Worm (Caenorhabditis elegans) whole organism, L1 larva: ENCODE results near the gene ech-3.
A peak's percentile ranks its signal among the peaks of the same experiment; 100 is the strongest.

Experiments used
- C04F5.9 ChIP-seq: sonication (generic microtip); optimal IDR thresholded peaks from 2 replicates; lab custom pipeline; 2016; ENCODE audit warnings: missing genetic modification characterization, missing compliant biosample characterization
- C16A3.4 ChIP-seq: fragments of 150-350 bp; optimal IDR thresholded peaks from 2 replicates; lab custom pipeline; 2014; ENCODE audit warnings: missing biosample characterization, missing genetic modification characterization
- Y116A8C.19 ChIP-seq: sonication (generic microtip); optimal IDR thresholded peaks from 2 replicates; lab custom pipeline; 2016; ENCODE audit warnings: missing compliant biosample characterization, missing genetic modification characterization, borderline replicate concordance
- aha-1 ChIP-seq: fragments of 150-350 bp; optimal IDR thresholded peaks from 2 replicates; lab custom pipeline; 2014; ENCODE audit warnings: missing biosample characterization, missing genetic modification characterization
- aly-2 ChIP-seq: fragments of 150-350 bp; optimal IDR thresholded peaks from 2 replicates; lab custom pipeline; 2014; ENCODE audit warnings: missing biosample characterization, missing genetic modification characterization
- ama-1 ChIP-seq: fragments of 150-350 bp; optimal IDR thresholded peaks from 2 replicates; lab custom pipeline; 2014
- blmp-1 ChIP-seq: fragments of 150-350 bp; optimal IDR thresholded peaks from 2 replicates; lab custom pipeline; 2014; ENCODE audit warnings: missing biosample characterization, missing genetic modification characterization
- ceh-63 ChIP-seq: fragments of 200-800 bp; sonication (Bioruptor generic); optimal IDR thresholded peaks from 2 replicates; lab custom pipeline; 2018; ENCODE audit warnings: mild to moderate bottlenecking, missing genetic modification characterization, missing compliant biosample characterization
- ceh-8 ChIP-seq: fragments of 200-800 bp; sonication (Bioruptor generic); optimal IDR thresholded peaks from 2 replicates; lab custom pipeline; 2018; ENCODE audit warnings: mild to moderate bottlenecking, missing genetic modification characterization, moderate library complexity, missing compliant biosample characterization
- ceh-82 ChIP-seq, 3 experiments: fragments of 150-350 bp in 1 of 3; sonication (generic microtip) in 2 of 3; optimal IDR thresholded peaks; 2 replicates each; lab custom pipeline; 2014 to 2017; ENCODE audit warnings: missing biosample characterization in 3 of 3, missing genetic modification characterization in 3 of 3
- ceh-88 ChIP-seq: fragments of 200-800 bp; sonication (Bioruptor generic); IDR thresholded peaks from 2 replicates; pipeline ENCODE4 v1.3.6; 2022; ENCODE audit warnings: missing genetic modification characterization, missing compliant biosample characterization
- ceh-90 ChIP-seq: sonication (generic microtip); optimal IDR thresholded peaks from 2 replicates; lab custom pipeline; 2016; ENCODE audit warnings: missing genetic modification characterization, missing compliant biosample characterization
- dsc-1 ChIP-seq: sonication (generic microtip); optimal IDR thresholded peaks from 2 replicates; lab custom pipeline; 2016; ENCODE audit warnings: mild to moderate bottlenecking, missing genetic modification characterization, missing compliant biosample characterization
- efl-3 ChIP-seq: fragments of 200-800 bp; sonication (Bioruptor generic); optimal IDR thresholded peaks from 2 replicates; lab custom pipeline; 2018; ENCODE audit warnings: mild to moderate bottlenecking, missing genetic modification characterization, missing compliant biosample characterization
- egl-27 ChIP-seq, 2 experiments: fragments of 150-350 bp in 1 of 2; sonication (generic microtip); optimal IDR thresholded peaks; 3 replicates each; lab custom pipeline; 2017 to 2018; ENCODE audit warnings: missing biosample characterization in 2 of 2, missing genetic modification characterization in 2 of 2, missing genetic modification reagents in 2 of 2
- elt-2 ChIP-seq: sonication (generic microtip); optimal IDR thresholded peaks from 2 replicates; lab custom pipeline; 2016; ENCODE audit warnings: missing genetic modification characterization, mild to moderate bottlenecking, inconsistent platforms, missing compliant biosample characterization, missing genetic modification reagents
- ets-5 ChIP-seq: fragments of 200-800 bp; sonication (Bioruptor generic); IDR thresholded peaks from 2 replicates; pipeline ENCODE4 v1.3.6; 2022; ENCODE audit warnings: missing genetic modification characterization, missing compliant biosample characterization
- fkh-10 ChIP-seq: sonication (generic microtip); optimal IDR thresholded peaks from 2 replicates; lab custom pipeline; 2017; ENCODE audit warnings: missing biosample characterization, missing genetic modification reagents, missing genetic modification characterization
- fkh-4 ChIP-seq: sonication (generic microtip); optimal IDR thresholded peaks from 2 replicates; lab custom pipeline; 2016; ENCODE audit warnings: missing compliant biosample characterization, missing genetic modification characterization, borderline replicate concordance
- fkh-8 ChIP-seq: sonication (generic microtip); optimal IDR thresholded peaks from 2 replicates; lab custom pipeline; 2016; ENCODE audit warnings: mild to moderate bottlenecking, missing genetic modification characterization, missing compliant biosample characterization
- fos-1 ChIP-seq: fragments of 150-350 bp; optimal IDR thresholded peaks from 2 replicates; lab custom pipeline; 2014; ENCODE audit warnings: missing biosample characterization, missing genetic modification characterization
- grh-1 ChIP-seq: fragments of 200-800 bp; sonication (Bioruptor generic); IDR thresholded peaks from 2 replicates; pipeline ENCODE4 v1.3.6; 2022; ENCODE audit warnings: missing genetic modification reagents, missing genetic modification characterization, missing compliant biosample characterization
- lin-15B ChIP-seq: fragments of 150-350 bp; sonication (generic microtip); optimal IDR thresholded peaks from 3 replicates; lab custom pipeline; 2014; ENCODE audit warnings: missing biosample characterization, missing genetic modification characterization
- lsy-2 ChIP-seq, 2 experiments: fragments of 150-350 bp; optimal IDR thresholded peaks; 2 replicates each; lab custom pipeline; 2014; ENCODE audit warnings: missing biosample characterization in 2 of 2, missing genetic modification characterization in 2 of 2
- mab-9 ChIP-seq: fragments of 200-800 bp; sonication (Bioruptor generic); IDR thresholded peaks from 2 replicates; pipeline ENCODE4 v1.3.6; 2022; ENCODE audit warnings: missing genetic modification reagents, missing genetic modification characterization, missing compliant biosample characterization
- mef-2 ChIP-seq: fragments of 150-350 bp; optimal IDR thresholded peaks from 2 replicates; lab custom pipeline; 2014; ENCODE audit warnings: missing biosample characterization, missing genetic modification characterization
- mep-1 ChIP-seq: fragments of 150-350 bp; optimal IDR thresholded peaks from 2 replicates; lab custom pipeline; 2014; ENCODE audit warnings: missing biosample characterization, missing genetic modification characterization
- nhr-11 ChIP-seq: fragments of 150-350 bp; optimal IDR thresholded peaks from 2 replicates; lab custom pipeline; 2014; ENCODE audit warnings: missing biosample characterization, missing genetic modification characterization
- nhr-20 ChIP-seq: sonication (generic microtip); optimal IDR thresholded peaks from 2 replicates; lab custom pipeline; 2016; ENCODE audit warnings: mild to moderate bottlenecking, missing genetic modification characterization, missing compliant biosample characterization
- nhr-237 ChIP-seq: fragments of 150-350 bp; optimal IDR thresholded peaks from 2 replicates; lab custom pipeline; 2014; ENCODE audit warnings: missing biosample characterization, missing genetic modification characterization
- nhr-28 ChIP-seq: fragments of 150-350 bp; optimal IDR thresholded peaks from 2 replicates; lab custom pipeline; 2014; ENCODE audit warnings: missing biosample characterization, missing genetic modification characterization
- nhr-47 ChIP-seq: sonication (generic microtip); optimal IDR thresholded peaks from 2 replicates; lab custom pipeline; 2016; ENCODE audit warnings: mild to moderate bottlenecking, missing genetic modification characterization, moderate library complexity, missing compliant biosample characterization
- nhr-76 ChIP-seq: sonication (generic microtip); optimal IDR thresholded peaks from 2 replicates; lab custom pipeline; 2017; ENCODE audit warnings: missing biosample characterization, missing genetic modification characterization
- nhr-90 ChIP-seq: sonication (generic microtip); optimal IDR thresholded peaks from 2 replicates; lab custom pipeline; 2016; ENCODE audit warnings: mild to moderate bottlenecking, missing genetic modification characterization, missing compliant biosample characterization; ENCODE audit not compliant: poor library complexity
- pag-3 ChIP-seq: sonication (generic microtip); optimal IDR thresholded peaks from 2 replicates; lab custom pipeline; 2017; ENCODE audit warnings: missing genetic modification characterization, mild to moderate bottlenecking, missing compliant biosample characterization, antibody characterized with exemption, borderline replicate concordance; ENCODE audit not compliant: insufficient read depth
- pax-3 ChIP-seq: fragments of 200-800 bp; sonication (Bioruptor generic); optimal IDR thresholded peaks from 2 replicates; lab custom pipeline; 2018; ENCODE audit warnings: mild to moderate bottlenecking, missing genetic modification characterization, moderate library complexity, missing compliant biosample characterization
- rnt-1 ChIP-seq: sonication (generic microtip); optimal IDR thresholded peaks from 2 replicates; lab custom pipeline; 2016; ENCODE audit warnings: mild to moderate bottlenecking, missing genetic modification characterization, moderate library complexity, missing compliant biosample characterization
- skn-1 ChIP-seq: fragments of 150-350 bp; optimal IDR thresholded peaks from 2 replicates; lab custom pipeline; 2014; ENCODE audit warnings: missing biosample characterization, missing genetic modification characterization
- sox-4 ChIP-seq: sonication (generic microtip); optimal IDR thresholded peaks from 2 replicates; lab custom pipeline; 2016; ENCODE audit warnings: missing genetic modification characterization, missing compliant biosample characterization
- sptf-1 ChIP-seq: fragments of 150-350 bp; optimal IDR thresholded peaks from 2 replicates; lab custom pipeline; 2014; ENCODE audit warnings: missing biosample characterization, missing genetic modification characterization
- tbx-2 ChIP-seq: sonication (generic microtip); optimal IDR thresholded peaks from 2 replicates; lab custom pipeline; 2016; ENCODE audit warnings: missing genetic modification characterization, missing compliant biosample characterization
- tlp-1 ChIP-seq: fragments of 150-350 bp; optimal IDR thresholded peaks from 2 replicates; lab custom pipeline; 2014; ENCODE audit warnings: missing biosample characterization, missing genetic modification characterization
- unc-130 ChIP-seq: fragments of 150-350 bp; optimal IDR thresholded peaks from 2 replicates; lab custom pipeline; 2017; ENCODE audit warnings: missing biosample characterization, missing genetic modification characterization, inconsistent platforms
- unc-30 ChIP-seq: sonication (generic microtip); optimal IDR thresholded peaks from 2 replicates; lab custom pipeline; 2017; ENCODE audit warnings: missing biosample characterization, missing genetic modification characterization
- unc-98 ChIP-seq: fragments of 200-800 bp; sonication (Bioruptor generic); IDR thresholded peaks from 2 replicates; pipeline ENCODE4 v1.3.6; 2022; ENCODE audit warnings: missing genetic modification characterization, missing compliant biosample characterization
- vab-15 ChIP-seq: sonication (generic microtip); optimal IDR thresholded peaks from 2 replicates; lab custom pipeline; 2017; ENCODE audit warnings: missing genotype, mild to moderate bottlenecking, missing genetic modification characterization, missing compliant biosample characterization
- xbp-1 ChIP-seq: sonication (generic microtip); optimal IDR thresholded peaks from 2 replicates; lab custom pipeline; 2016; ENCODE audit warnings: missing genetic modification characterization, missing compliant biosample characterization
- zag-1 ChIP-seq: fragments of 150-350 bp; optimal IDR thresholded peaks from 2 replicates; lab custom pipeline; 2014; ENCODE audit warnings: missing biosample characterization, missing genetic modification characterization
- zip-4 ChIP-seq: fragments of 200-800 bp; sonication (Bioruptor generic); optimal IDR thresholded peaks from 2 replicates; lab custom pipeline; 2018; ENCODE audit warnings: mild to moderate bottlenecking, missing genetic modification characterization, moderate library complexity, missing compliant biosample characterization
- ztf-4 ChIP-seq: fragments of 150-350 bp; optimal IDR thresholded peaks from 2 replicates; lab custom pipeline; 2014; ENCODE audit warnings: missing biosample characterization, missing genetic modification characterization

ech-3 gene

DNA sequence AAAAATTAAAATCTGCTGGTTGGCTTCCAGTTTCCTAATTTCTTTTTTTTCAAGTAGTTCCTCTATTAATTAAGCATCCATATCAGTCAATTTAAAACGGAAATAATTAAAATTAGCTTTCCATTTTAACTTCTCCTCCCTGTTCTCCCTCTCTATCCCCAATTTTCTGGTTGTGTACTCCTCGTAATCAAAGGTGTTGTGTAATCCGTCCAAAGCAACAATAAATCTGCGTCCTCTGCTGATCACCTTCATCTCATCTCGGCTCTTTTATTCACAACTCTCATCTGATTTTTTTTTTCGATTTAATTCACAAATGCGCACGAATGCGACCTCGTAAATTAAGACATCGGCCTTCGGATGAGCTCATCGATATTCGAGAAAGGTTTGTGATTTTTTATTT is 26.1 kb upstream of the ech-3 start, which contains the start of gene Y97E10AR.2:
Gene Y97E10AR.2, plus strand, starts transcription at position 301 of the 400 bp plus-strand sequence.
- TF ChIP-seq mep-1, result no peak
- no peak for TF ChIP-seq dsc-1 (tag; lab: Kevin White, UChicago)
- TF ChIP-seq xbp-1 (tag; lab: Kevin White, UChicago), result no peak
- no peak for TF ChIP-seq nhr-90 (tag; lab: Kevin White, UChicago)
- no peak for TF ChIP-seq fkh-8
- TF ChIP-seq fos-1 (tag; lab: Kevin White, UChicago), result no peak
- no peak for TF ChIP-seq nhr-20 (tag; lab: Kevin White, UChicago)
- TF ChIP-seq ztf-4 (tag; lab: Kevin White, UChicago), result no peak
- TF ChIP-seq, all 84 proteins: peak for 0

DNA sequence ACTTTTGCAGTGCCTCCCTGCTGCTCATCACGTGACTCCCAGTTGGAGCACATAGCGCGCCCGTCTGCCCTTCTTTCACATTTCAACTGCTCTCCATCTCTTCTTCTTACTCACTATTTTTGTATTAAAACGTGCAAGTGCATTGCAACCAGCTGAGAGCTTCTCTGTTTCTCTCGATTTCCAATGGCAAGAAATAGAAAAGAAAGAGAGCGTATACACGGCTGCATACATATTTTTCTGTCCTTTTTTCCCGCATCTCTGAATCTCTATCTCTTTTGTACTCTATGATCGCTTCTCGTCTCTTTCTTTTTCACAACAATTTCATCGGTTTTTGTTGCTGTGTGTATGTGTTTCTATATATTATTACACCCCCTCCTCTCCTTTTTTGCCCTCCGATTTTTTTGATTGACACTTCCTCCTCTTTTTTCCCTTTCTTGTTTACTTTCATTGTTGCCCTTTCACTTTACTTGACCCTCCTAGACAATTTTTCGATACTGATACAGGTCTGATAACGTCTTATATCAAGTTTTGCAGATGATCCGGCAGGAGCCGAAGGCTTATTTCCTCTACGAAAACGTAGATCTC is 21.0 kb upstream of the ech-3 start, which contains the start of gene Y97E10AR.1:
Gene Y97E10AR.1, plus strand, starts transcription at position 535 of the 585 bp plus-strand sequence.
- TF ChIP-seq fkh-10 (peak; percentile 57), pax-3 (tag; lab: Kevin White, UChicago) (no peak), ceh-63 (GFP tag; lab: Kevin White, UChicago) (no peak), ceh-90 (tag; lab: Kevin White, UChicago) (no peak), pag-3 (tag; lab: Kevin White, UChicago) (peak; percentile 75), nhr-47 (peak; percentile 86), skn-1 (tag; lab: Kevin White, UChicago) (peak; percentile 47), tbx-2 (tag; lab: Kevin White, UChicago) (peak; percentile 80), unc-130 (tag; lab: Kevin White, UChicago) (no peak), lin-15B (peak; percentile 13), C16A3.4 (tag; lab: Kevin White, UChicago) (peak; percentile 73), nhr-11 (tag; lab: Kevin White, UChicago) (peak; percentile 49), blmp-1 (tag; lab: Kevin White, UChicago) (peak; percentile 96), aha-1 (tag; lab: Kevin White, UChicago) (no peak), nhr-76 (tag; lab: Kevin White, UChicago) (no peak), tlp-1 (tag; lab: Kevin White, UChicago) (no peak), ceh-8 (GFP tag; lab: Kevin White, UChicago) (peak; percentile 22), dsc-1 (tag; lab: Kevin White, UChicago) (peak; percentile 69), vab-15 (tag; lab: Kevin White, UChicago) (no peak), ets-5 (no peak), egl-27 (tag; optimal IDR thresholded peaks at IDR 0.05; lab: Kevin White, UChicago) (peak in 1 of 2 experiments; percentile 50), sox-4 (tag; lab: Kevin White, UChicago) (no peak), efl-3 (GFP tag; lab: Kevin White, UChicago) (no peak), nhr-28 (tag; lab: Kevin White, UChicago) (no peak), nhr-90 (tag; lab: Kevin White, UChicago) (no peak), lsy-2 (tag; optimal IDR thresholded peaks at IDR 0.05; lab: Kevin White, UChicago) (peak; percentile 68 to 89), ama-1 (lab: Kevin White, UChicago) (no peak), Y116A8C.19 (tag; lab: Kevin White, UChicago) (no peak), rnt-1 (tag; lab: Kevin White, UChicago) (peak; percentile 70), mab-9 (0 out of 2 replicates have a peak, but pooled peaks have one; percentile 17), zag-1 (peak; percentile 72), elt-2 (tag; lab: Kevin White, UChicago) (peak; percentile 81), mef-2 (tag; lab: Kevin White, UChicago) (peak; percentile 70), nhr-237 (tag; lab: Kevin White, UChicago) (no peak), zip-4 (GFP tag; lab: Kevin White, UChicago) (peak; percentile 22), fkh-4 (tag; lab: Kevin White, UChicago) (peak; percentile 45), ceh-82 (tag; optimal IDR thresholded peaks at IDR 0.05; lab: Kevin White, UChicago) (peak in 2 of 3 experiments; percentile 17 to 68), unc-30 (tag; lab: Kevin White, UChicago) (no peak), ceh-88 (GFP tag; lab: Robert Waterston, UW) (peak; percentile 29; the same call in 1 of the 2 replicates), unc-98 (GFP tag; lab: Robert Waterston, UW) (no peak), grh-1 (GFP tag; lab: Robert Waterston, UW) (no peak), sptf-1 (tag; lab: Kevin White, UChicago) (no peak), ztf-4 (tag; lab: Kevin White, UChicago) (peak; percentile 48), xbp-1 (tag; lab: Kevin White, UChicago) (peak; percentile 67), aly-2 (tag; lab: Kevin White, UChicago) (no peak), C04F5.9 (tag; lab: Kevin White, UChicago) (no peak)
